Fruit fly (Drosophila melanogaster) whole organism, embryonic: ENCODE data around the gene mts.

ENCODE experiments used
- CG16813 ChIP-seq: fragments of 200-800 bp; sonication (Bioruptor generic); IDR thresholded peaks from 3 replicates; pipeline ENCODE4 v1.3.6; 2022; ENCODE audit warnings: missing biosample characterization, missing genetic modification characterization; ENCODE audit not compliant: partially characterized antibody
- CG18599 ChIP-seq: fragments of 200-800 bp; sonication (Bioruptor generic); optimal IDR thresholded peaks from 3 replicates; lab custom pipeline; 2017; ENCODE audit warnings: missing biosample characterization, missing genetic modification characterization, mild to moderate bottlenecking, moderate library complexity, missing genetic modification reagents
- Elba2 ChIP-seq: fragments of 200-800 bp; sonication (Bioruptor generic); optimal IDR thresholded peaks from 3 replicates; lab custom pipeline; 2016; ENCODE audit warnings: missing biosample characterization, missing genetic modification characterization
- disco-r ChIP-seq: fragments of 200-800 bp; sonication (Bioruptor generic); optimal IDR thresholded peaks from 2 replicates; lab custom pipeline; 2016; ENCODE audit warnings: missing biosample characterization, missing genetic modification characterization
- trem ChIP-seq: fragments of 200-800 bp; optimal IDR thresholded peaks from 3 replicates; lab custom pipeline; 2019; ENCODE audit warnings: missing biosample characterization, mild to moderate bottlenecking, missing genetic modification characterization, moderate library complexity
- vfl ChIP-seq: fragments of 200-800 bp; sonication (Bioruptor generic); optimal IDR thresholded peaks from 2 replicates; lab custom pipeline; 2016; ENCODE audit warnings: missing biosample characterization, missing genetic modification characterization

dm6 chr2L:7777979-7778692 lies 49.3 kb upstream of the mts start, which contains the start of gene CG7179:
- TF ChIP-seq vfl, result no peak
- no peak for TF ChIP-seq disco-r (GFP tag; lab: Kevin White, UChicago)
- TF ChIP-seq CG18599 (GFP tag; lab: Kevin White, UChicago), result peak; percentile 38
- no peak for TF ChIP-seq Elba2 (GFP tag; lab: Kevin White, UChicago)
- no peak for TF ChIP-seq trem (tag; lab: Kevin White, UChicago)
- no peak for TF ChIP-seq CG16813
